Fruit fly (Drosophila melanogaster): ENCODE data around the gene Nrx-1.

Gene Nrx-1

dm6 chr3R:22449871-22450424 lies 18.4 kb upstream of the Nrx-1 start (continued):
- TF ChIP-seq tio (GFP tag; optimal IDR thresholded peaks at IDR 0.05) (no peak), D19B (GFP tag; optimal IDR thresholded peaks at IDR 0.05) (peak; percentile 23), pum (GFP tag; optimal IDR thresholded peaks at IDR 0.05) (no peak), run (tag; optimal IDR thresholded peaks at IDR 0.05) (peak; percentile 21), chm (GFP tag; IDR thresholded peaks at IDR 0.05) (no peak), dan (GFP tag; IDR thresholded peaks at IDR 0.05) (no peak), CG11085 (GFP tag; IDR thresholded peaks at IDR 0.05) (no peak), sens (GFP tag) (peak; percentile 56), sd (tag; optimal IDR thresholded peaks at IDR 0.05) (peak; percentile 75), kay (GFP tag; optimal IDR thresholded peaks at IDR 0.05) (no peak), CG6791 (GFP tag; IDR thresholded peaks at IDR 0.05; ENCODE audit: partially characterized antibody) (no peak), Nf-YB (GFP tag; optimal IDR thresholded peaks at IDR 0.05) (peak; percentile 23), grn (GFP tag; optimal IDR thresholded peaks at IDR 0.05) (peak; percentile 90), CG34376 (GFP tag; optimal IDR thresholded peaks at IDR 0.05) (peak; percentile 98), D19A (tag; optimal IDR thresholded peaks at IDR 0.05) (peak; percentile 60), usp (GFP tag; optimal IDR thresholded peaks at IDR 0.05) (no peak), Myb (GFP tag; optimal IDR thresholded peaks at IDR 0.05) (no peak), CG6854 (GFP tag; optimal IDR thresholded peaks at IDR 0.05) (no peak), CG13287 (GFP tag; IDR thresholded peaks at IDR 0.05; ENCODE audit: partially characterized antibody) (no peak)

- TF ChIP-seq GATAe (GFP tag; conservative IDR thresholded peaks at IDR 0.05) (peak; percentile 53; the same call in 1 of the 2 replicates), Nf-YC (tag; optimal IDR thresholded peaks at IDR 0.05) (peak; percentile 98), CG13894 (tag; optimal IDR thresholded peaks at IDR 0.05) (peak; percentile 18), CG30403 (GFP tag; optimal IDR thresholded peaks at IDR 0.05) (no peak), Bgb (GFP tag; IDR thresholded peaks at IDR 0.05; ENCODE audit: partially characterized antibody) (0 out of 2 replicates have a peak, but pooled peaks have one; percentile 8), mirr (GFP tag; optimal IDR thresholded peaks at IDR 0.05) (peak; percentile 42), CG15479 (GFP tag; optimal IDR thresholded peaks at IDR 0.05) (peak; percentile 62), CG12744 (GFP tag; optimal IDR thresholded peaks at IDR 0.05) (no peak), Nf-YB (GFP tag; optimal IDR thresholded peaks at IDR 0.05) (peak; percentile 96), CG6791 (GFP tag; IDR thresholded peaks at IDR 0.05; ENCODE audit: partially characterized antibody) (0 out of 3 replicates have a peak, but pooled peaks have one; percentile 31), sd (tag; optimal IDR thresholded peaks at IDR 0.05) (peak; percentile 6), Deaf1 (tag; optimal IDR thresholded peaks at IDR 0.05) (peak; percentile 84), Ets65A (GFP tag) (peak; percentile 9), Gsc (GFP tag; IDR thresholded peaks at IDR 0.05) (no peak), cg (GFP tag; optimal IDR thresholded peaks at IDR 0.05) (peak; percentile 48), CG1832 (GFP tag; optimal IDR thresholded peaks at IDR 0.05) (no peak), Med (GFP tag) (peak; percentile 41), sug (tag; optimal IDR thresholded peaks at IDR 0.05) (peak; percentile 64), lab (GFP tag; optimal IDR thresholded peaks at IDR 0.05) (peak; percentile 26), exex (tag; optimal IDR thresholded peaks at IDR 0.05) (peak; percentile 68), CG34376 (GFP tag; optimal IDR thresholded peaks at IDR 0.05) (peak; percentile 97), HmgD (GFP tag; optimal IDR thresholded peaks at IDR 0.05) (no peak), grn (GFP tag; optimal IDR thresholded peaks at IDR 0.05) (peak; percentile 55), gcm2 (GFP tag; optimal IDR thresholded peaks at IDR 0.05) (no peak), chinmo (GFP tag; IDR thresholded peaks at IDR 0.05; ENCODE audit: partially characterized antibody) (peak; percentile 75; the same call in 1 of the 4 replicates), CG10543 (GFP tag; optimal IDR thresholded peaks at IDR 0.05) (peak; percentile 29), CG10209 (GFP tag; optimal IDR thresholded peaks at IDR 0.05) (no peak), kni (GFP tag; optimal IDR thresholded peaks at IDR 0.05) (no peak)
Observed at dm6 chr3R:22454397-22455334, 13.6 kb upstream of the Nrx-1 start.

Data from whole organism, embryonic.